Worm (Caenorhabditis elegans): ENCODE measurements around the gene Y55F3AM.5.

DNA sequence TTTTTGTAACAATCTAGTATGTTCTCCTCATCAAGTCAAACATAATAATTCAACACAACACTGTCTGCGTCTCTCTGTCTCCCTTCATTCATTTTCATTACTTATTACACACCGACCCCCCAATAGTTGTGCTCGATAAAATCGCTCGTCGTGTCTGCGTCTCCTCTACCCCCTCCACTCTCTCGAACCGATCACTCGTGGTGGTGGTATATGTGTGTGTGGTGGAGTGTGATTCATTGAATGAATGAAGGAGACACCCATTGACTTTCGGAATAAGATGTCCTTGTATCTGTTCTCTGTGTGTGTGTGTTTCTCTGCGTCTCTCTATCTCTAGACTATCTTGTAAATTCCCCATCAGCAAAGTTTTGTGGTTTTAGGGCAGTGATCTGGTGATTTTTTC, 41.2 kb upstream of the Y55F3AM.5 start:
- TF ChIP-seq tbx-37 (GFP tag; conservative IDR thresholded peaks at IDR 0.05): no peak
- no peak for TF ChIP-seq pes-1 (GFP tag; IDR thresholded peaks at IDR 0.05)
- no peak for TF ChIP-seq tra-4 (tag; optimal IDR thresholded peaks at IDR 0.05)
- TF ChIP-seq ama-1 (optimal IDR thresholded peaks at IDR 0.05): no peak
- no peak for TF ChIP-seq ets-7 (tag; optimal IDR thresholded peaks at IDR 0.05)
